Worm (Caenorhabditis elegans) whole organism, L4 larva: Measurements from ENCODE around the gene chin-1.

Experiments
- D1046.2 ChIP-seq: fragments of 200-800 bp; sonication (Bioruptor generic); IDR thresholded peaks from 2 replicates; pipeline ENCODE4 v1.3.6; 2022; ENCODE audit warnings: missing genetic modification characterization, missing compliant biosample characterization
- F10B5.3 ChIP-seq: sonication (generic microtip); optimal IDR thresholded peaks from 2 replicates; lab custom pipeline; 2016; ENCODE audit warnings: mild to moderate bottlenecking, missing genetic modification characterization, missing compliant biosample characterization
- F49E8.2 ChIP-seq: sonication (generic microtip); optimal IDR thresholded peaks from 2 replicates; lab custom pipeline; 2016; ENCODE audit warnings: missing compliant biosample characterization, mild to moderate bottlenecking, missing genetic modification characterization, borderline replicate concordance
- R02D3.7 ChIP-seq: fragments of 150-350 bp; sonication (generic microtip); optimal IDR thresholded peaks from 3 replicates; lab custom pipeline; 2014; ENCODE audit warnings: missing biosample characterization, missing genetic modification characterization
- Y48G9A.11 ChIP-seq: fragments of 200-800 bp; sonication (Bioruptor generic); IDR thresholded peaks from 2 replicates; pipeline ENCODE4 v1.3.6; 2022; ENCODE audit warnings: missing genetic modification reagents, missing genetic modification characterization, missing compliant biosample characterization
- Y75B8A.6 ChIP-seq: fragments of 200-800 bp; sonication (Bioruptor generic); IDR thresholded peaks from 2 replicates; pipeline ENCODE4 v1.3.6; 2022; ENCODE audit warnings: missing genetic modification reagents, missing genetic modification characterization, missing compliant biosample characterization
- attf-4 ChIP-seq: sonication (generic microtip); optimal IDR thresholded peaks from 3 replicates; lab custom pipeline; 2017; ENCODE audit warnings: missing biosample characterization, missing genetic modification characterization
- ceh-28 ChIP-seq: fragments of 150-350 bp; optimal IDR thresholded peaks from 2 replicates; lab custom pipeline; 2014; ENCODE audit warnings: missing biosample characterization, missing genetic modification reagents, missing genetic modification characterization
- ceh-32 ChIP-seq: sonication (generic microtip); optimal IDR thresholded peaks from 2 replicates; lab custom pipeline; 2016; ENCODE audit warnings: mild to moderate bottlenecking, missing genetic modification characterization, missing compliant biosample characterization; ENCODE audit not compliant: poor library complexity
- ceh-44 ChIP-seq: fragments of 200-800 bp; sonication (Bioruptor generic); IDR thresholded peaks from 2 replicates; pipeline ENCODE4 v1.3.6; 2022; ENCODE audit warnings: missing genetic modification reagents, missing genetic modification characterization, missing compliant biosample characterization
- ceh-62 ChIP-seq: sonication (generic microtip); optimal IDR thresholded peaks from 2 replicates; lab custom pipeline; 2017; ENCODE audit warnings: missing biosample characterization, missing genetic modification characterization
- ces-1 ChIP-seq: fragments of 150-350 bp; sonication (generic microtip); optimal IDR thresholded peaks from 4 replicates; lab custom pipeline; 2014; ENCODE audit warnings: missing biosample characterization, missing genetic modification reagents, missing genetic modification characterization
- ctbp-1 ChIP-seq: fragments of 200-800 bp; sonication (Bioruptor generic); IDR thresholded peaks from 2 replicates; pipeline ENCODE4 v1.3.6; 2022; ENCODE audit warnings: missing genetic modification reagents, missing genetic modification characterization, missing compliant biosample characterization
- daf-16 ChIP-seq, 3 experiments: sonication (generic microtip); optimal IDR thresholded peaks; 2 replicates each; lab custom pipeline; 2016 to 2017; ENCODE audit warnings: missing genetic modification characterization in 3 of 3, missing genetic modification reagents in 3 of 3, mild to moderate bottlenecking in 2 of 3, missing compliant biosample characterization in 2 of 3, missing biosample characterization in 1 of 3, moderate library complexity in 1 of 3
- daf-19 ChIP-seq: fragments of 200-800 bp; sonication (Bioruptor generic); conservative IDR thresholded peaks from 2 replicates; pipeline ENCODE4 v1.3.6; 2022; ENCODE audit warnings: missing genetic modification characterization, missing compliant biosample characterization
- daf-8 ChIP-seq: fragments of 200-800 bp; sonication (Bioruptor generic); IDR thresholded peaks from 2 replicates; pipeline ENCODE4 v1.3.6; 2022; ENCODE audit warnings: missing genetic modification characterization, missing compliant biosample characterization
- dmd-8 ChIP-seq: fragments of 200-800 bp; sonication (Bioruptor generic); IDR thresholded peaks from 2 replicates; pipeline ENCODE4 v1.3.6; 2022; ENCODE audit warnings: missing genetic modification characterization, missing compliant biosample characterization
- fkh-10 ChIP-seq: fragments of 150-350 bp; optimal IDR thresholded peaks from 2 replicates; lab custom pipeline; 2014; ENCODE audit warnings: missing biosample characterization, missing genetic modification reagents, missing genetic modification characterization
- gei-8 ChIP-seq: fragments of 200-800 bp; sonication (Bioruptor generic); optimal IDR thresholded peaks from 2 replicates; lab custom pipeline; 2018; ENCODE audit warnings: mild to moderate bottlenecking, missing genetic modification characterization, missing compliant biosample characterization
- hlh-11 ChIP-seq: fragments of 200-800 bp; sonication (Bioruptor generic); optimal IDR thresholded peaks from 2 replicates; lab custom pipeline; 2018; ENCODE audit warnings: mild to moderate bottlenecking, missing genetic modification characterization, missing compliant biosample characterization
- lin-1 ChIP-seq: fragments of 200-800 bp; sonication (Bioruptor generic); IDR thresholded peaks from 2 replicates; pipeline ENCODE4 v1.3.6; 2022; ENCODE audit warnings: missing genetic modification reagents, missing genetic modification characterization, missing compliant biosample characterization
- lin-29 ChIP-seq: fragments of 200-800 bp; sonication (Bioruptor generic); IDR thresholded peaks from 2 replicates; pipeline ENCODE4 v1.3.6; 2022; ENCODE audit warnings: missing genetic modification reagents, missing genetic modification characterization, missing compliant biosample characterization
- lsy-2 ChIP-seq, 2 experiments: fragments of 150-350 bp in 1 of 2; sonication (generic microtip) in 1 of 2; optimal IDR thresholded peaks; 2 replicates each; lab custom pipeline; 2014 to 2017; ENCODE audit warnings: missing biosample characterization in 2 of 2, missing genetic modification characterization in 2 of 2
- madf-5 ChIP-seq, 2 experiments: fragments of 200-800 bp; sonication (Bioruptor generic); IDR thresholded peaks; 2 replicates each; pipeline ENCODE4 v1.3.6; 2022; ENCODE audit warnings: missing compliant biosample characterization in 2 of 2, missing genetic modification characterization in 2 of 2
- nhr-102 ChIP-seq: sonication (generic microtip); optimal IDR thresholded peaks from 2 replicates; lab custom pipeline; 2016; ENCODE audit warnings: mild to moderate bottlenecking, missing genetic modification characterization, moderate library complexity, missing compliant biosample characterization
- nhr-28 ChIP-seq: fragments of 150-350 bp; optimal IDR thresholded peaks from 2 replicates; lab custom pipeline; 2014; ENCODE audit warnings: missing biosample characterization, missing genetic modification characterization
- nhr-48 ChIP-seq: sonication (generic microtip); optimal IDR thresholded peaks from 2 replicates; lab custom pipeline; 2016; ENCODE audit warnings: mild to moderate bottlenecking, missing genetic modification characterization, missing compliant biosample characterization
- nhr-6 ChIP-seq: fragments of 150-350 bp; optimal IDR thresholded peaks from 2 replicates; lab custom pipeline; 2014; ENCODE audit warnings: missing biosample characterization, missing genetic modification characterization
- nhr-77 ChIP-seq: fragments of 150-350 bp; optimal IDR thresholded peaks from 2 replicates; lab custom pipeline; 2014; ENCODE audit warnings: missing biosample characterization, missing genetic modification characterization
- pqm-1 ChIP-seq: sonication (generic microtip); optimal IDR thresholded peaks from 2 replicates; lab custom pipeline; 2017; ENCODE audit warnings: missing biosample characterization, missing genetic modification characterization
- tag-97 ChIP-seq: fragments of 200-800 bp; sonication (Bioruptor generic); IDR thresholded peaks from 2 replicates; pipeline ENCODE4 v1.3.6; 2022; ENCODE audit warnings: missing genetic modification characterization, missing compliant biosample characterization
- unc-62 ChIP-seq, 3 experiments: fragments of 150-350 bp in 1 of 3; sonication (generic microtip); optimal IDR thresholded peaks in 2 of 3; peaks in 1 of 3; 1 replicate in 1 of 3; 2 replicates in 2 of 3; lab custom pipeline; 2014 to 2017; ENCODE audit warnings: missing biosample characterization in 3 of 3, missing genetic modification characterization in 3 of 3, missing genetic modification reagents in 3 of 3, missing genotype in 1 of 3
- vab-7 ChIP-seq: fragments of 200-800 bp; sonication (Bioruptor generic); IDR thresholded peaks from 2 replicates; pipeline ENCODE4 v1.3.6; 2022; ENCODE audit warnings: missing genetic modification reagents, missing genetic modification characterization, missing compliant biosample characterization
- zag-1 ChIP-seq: fragments of 150-350 bp; optimal IDR thresholded peaks from 2 replicates; lab custom pipeline; 2014; ENCODE audit warnings: missing biosample characterization, missing genetic modification characterization
- ztf-11 ChIP-seq: fragments of 150-350 bp; optimal IDR thresholded peaks from 2 replicates; lab custom pipeline; 2014; ENCODE audit warnings: missing biosample characterization, missing genetic modification characterization
- ztf-7 ChIP-seq: fragments of 150-350 bp; optimal IDR thresholded peaks from 2 replicates; lab custom pipeline; 2014; ENCODE audit warnings: missing biosample characterization, missing genetic modification characterization

Gene chin-1

ce11 chrIII:1001297-1001696 lies 35.7 kb downstream of the chin-1 start, which contains the start of gene R06B10.7:
Gene R06B10.7 (minus strand): TSS chrIII:1001397.
- no peak for TF ChIP-seq madf-5 (GFP tag; IDR thresholded peaks at IDR 0.05; lab: Robert Waterston, UW)
- no peak for TF ChIP-seq lin-1
- no peak for TF ChIP-seq ztf-7 (tag; lab: Kevin White, UChicago)
- no peak for TF ChIP-seq vab-7 (GFP tag; lab: Robert Waterston, UW)
- TF ChIP-seq ceh-32 (tag; lab: Kevin White, UChicago), result no peak
- no peak for TF ChIP-seq D1046.2 (GFP tag; lab: Robert Waterston, UW)
- TF ChIP-seq daf-16 (GFP tag; optimal IDR thresholded peaks at IDR 0.05; lab: Kevin White, UChicago), result no peak
- TF ChIP-seq daf-16 (tag; optimal IDR thresholded peaks at IDR 0.05; lab: Kevin White, UChicago), result no peak
- TF ChIP-seq tag-97, result no peak

- peak; percentile 66 for TF ChIP-seq ceh-28
- no peak for TF ChIP-seq Y48G9A.11 (GFP tag; lab: Robert Waterston, UW)
These were observed 38.2 kb downstream of the chin-1 start for ce11 chrIII:998855-999254.

DNA sequence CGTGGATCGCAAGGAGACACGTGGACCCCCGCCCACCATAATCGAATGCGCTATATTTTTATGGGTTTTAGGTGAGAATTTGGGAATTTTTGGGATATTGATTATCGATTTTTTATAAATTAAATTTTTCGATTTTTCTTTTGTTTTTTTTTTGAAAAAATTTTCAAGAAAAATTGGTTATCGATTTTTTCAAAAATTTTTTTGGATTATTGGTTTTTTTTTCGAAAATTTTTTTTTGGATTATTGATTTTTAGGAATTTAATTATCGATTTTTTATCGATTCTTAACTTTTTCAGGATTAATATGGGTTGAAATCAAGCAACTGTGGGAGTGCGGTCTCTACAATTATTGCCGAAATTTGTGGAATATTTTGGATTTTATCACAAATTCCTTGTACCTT lies 40.4 kb downstream of the chin-1 start:
- TF ChIP-seq unc-62 (GFP tag; optimal IDR thresholded peaks at IDR 0.05 in 1 of 2; lab: Kevin White, UChicago), result peak in 1 of 2 experiments; percentile 35
- TF ChIP-seq unc-62 (tag; optimal IDR thresholded peaks at IDR 0.05; lab: Kevin White, UChicago), result no peak
- peak; percentile 79 for TF ChIP-seq ceh-28
- TF ChIP-seq F49E8.2, result no peak

ce11 chrIII:991581-991980 lies 45.4 kb downstream of the chin-1 start, which contains the start of gene trp-2:
Gene trp-2 (plus strand): TSS chrIII:991881.
- TF ChIP-seq lsy-2 (tag; optimal IDR thresholded peaks at IDR 0.05; lab: Kevin White, UChicago) (no peak), hlh-11 (no peak), lin-29 (no peak), ztf-11 (tag; lab: Kevin White, UChicago) (no peak), gei-8 (no peak), ceh-62 (tag; lab: Kevin White, UChicago) (no peak), Y75B8A.6 (no peak), nhr-77 (tag; lab: Kevin White, UChicago) (no peak), nhr-6 (tag; lab: Kevin White, UChicago) (no peak), ceh-44 (GFP tag; lab: Robert Waterston, UW) (no peak), F10B5.3 (tag; lab: Kevin White, UChicago) (no peak), attf-4 (tag; lab: Kevin White, UChicago) (no peak), tag-97 (no peak), daf-8 (no peak), nhr-28 (tag; lab: Kevin White, UChicago) (no peak), ceh-32 (tag; lab: Kevin White, UChicago) (no peak), nhr-102 (no peak)

ce11 chrIII:989558-989957 lies 47.5 kb downstream of the chin-1 start:
- TF ChIP-seq daf-19 (GFP tag; lab: Robert Waterston, UW) (no peak), fkh-10 (GFP tag; lab: Kevin White, UChicago) (peak; percentile 42), ceh-32 (tag; lab: Kevin White, UChicago) (no peak), zag-1 (no peak), attf-4 (tag; lab: Kevin White, UChicago) (no peak), dmd-8 (no peak), R02D3.7 (tag; lab: Kevin White, UChicago) (no peak), nhr-48 (tag; lab: Kevin White, UChicago) (no peak), pqm-1 (no peak), ces-1 (peak; percentile 68), F49E8.2 (no peak), Y48G9A.11 (GFP tag; lab: Robert Waterston, UW) (no peak), ctbp-1 (peak; percentile 32; the same call in 1 of the 2 replicates)
